Worm (Caenorhabditis elegans) whole organism, late embryonic: ENCODE data around the gene sups-1.

Experiments
- K09A11.1 ChIP-seq: sonication (generic microtip); optimal IDR thresholded peaks from 2 replicates; lab custom pipeline; 2017; ENCODE audit warnings: antibody characterized with exemption, mild to moderate bottlenecking, missing genetic modification characterization, missing compliant biosample characterization; ENCODE audit not compliant: insufficient read depth
- T23F11.4 ChIP-seq: fragments of 200-800 bp; sonication (Bioruptor generic); optimal IDR thresholded peaks from 2 replicates; lab custom pipeline; 2018; ENCODE audit warnings: mild to moderate bottlenecking, missing genetic modification characterization, missing compliant biosample characterization
- ceh-14 ChIP-seq: sonication (generic microtip); optimal IDR thresholded peaks from 2 replicates; lab custom pipeline; 2016; ENCODE audit warnings: missing genotype, missing genetic modification characterization, missing compliant biosample characterization
- ceh-18 ChIP-seq: sonication (generic microtip); optimal IDR thresholded peaks from 2 replicates; lab custom pipeline; 2016; ENCODE audit warnings: missing genetic modification characterization, missing compliant biosample characterization
- ceh-19 ChIP-seq: fragments of 200-800 bp; sonication (Bioruptor generic); optimal IDR thresholded peaks from 2 replicates; lab custom pipeline; 2018; ENCODE audit warnings: mild to moderate bottlenecking, missing genetic modification characterization, missing compliant biosample characterization
- ceh-2 ChIP-seq: sonication (generic microtip); optimal IDR thresholded peaks from 2 replicates; lab custom pipeline; 2016; ENCODE audit warnings: missing genotype, missing genetic modification characterization, missing compliant biosample characterization
- ceh-22 ChIP-seq: sonication (generic microtip); optimal IDR thresholded peaks from 2 replicates; lab custom pipeline; 2017; ENCODE audit warnings: missing biosample characterization, missing genetic modification characterization
- ceh-24 ChIP-seq: sonication (generic microtip); optimal IDR thresholded peaks from 2 replicates; lab custom pipeline; 2016; ENCODE audit warnings: mild to moderate bottlenecking, missing genetic modification characterization, missing compliant biosample characterization
- ceh-30 ChIP-seq: fragments of 150-350 bp; optimal IDR thresholded peaks from 2 replicates; lab custom pipeline; 2014; ENCODE audit warnings: missing biosample characterization, missing genetic modification characterization
- ceh-34 ChIP-seq: sonication (generic microtip); optimal IDR thresholded peaks from 2 replicates; lab custom pipeline; 2016; ENCODE audit warnings: mild to moderate bottlenecking, missing genetic modification characterization, missing compliant biosample characterization
- ceh-45 ChIP-seq: fragments of 200-800 bp; sonication (Bioruptor generic); IDR thresholded peaks from 2 replicates; pipeline ENCODE4 v1.3.6; 2022; ENCODE audit warnings: missing genetic modification reagents, missing genetic modification characterization, missing compliant biosample characterization
- ceh-6 ChIP-seq: fragments of 200-800 bp; sonication (Bioruptor generic); optimal IDR thresholded peaks from 2 replicates; lab custom pipeline; 2018; ENCODE audit warnings: mild to moderate bottlenecking, missing genetic modification characterization, missing compliant biosample characterization
- ceh-9 ChIP-seq: sonication (generic microtip); optimal IDR thresholded peaks from 2 replicates; lab custom pipeline; 2016; ENCODE audit warnings: mild to moderate bottlenecking, missing genetic modification characterization, inconsistent platforms, missing compliant biosample characterization
- dmd-4 ChIP-seq: sonication (generic microtip); optimal IDR thresholded peaks from 2 replicates; lab custom pipeline; 2016; ENCODE audit warnings: borderline replicate concordance, missing genetic modification characterization, missing compliant biosample characterization
- dve-1 ChIP-seq: sonication (generic microtip); optimal IDR thresholded peaks from 2 replicates; lab custom pipeline; 2017; ENCODE audit warnings: antibody characterized with exemption, mild to moderate bottlenecking, missing genetic modification characterization, missing compliant biosample characterization
- elt-2 ChIP-seq: sonication (generic microtip); optimal IDR thresholded peaks from 2 replicates; lab custom pipeline; 2016; ENCODE audit warnings: missing genetic modification reagents, missing genetic modification characterization, missing compliant biosample characterization
- ets-4 ChIP-seq: sonication (generic microtip); optimal IDR thresholded peaks from 2 replicates; lab custom pipeline; 2016; ENCODE audit warnings: missing genetic modification characterization, missing compliant biosample characterization
- fax-1 ChIP-seq: sonication (generic microtip); optimal IDR thresholded peaks from 2 replicates; lab custom pipeline; 2016; ENCODE audit warnings: missing genotype, missing genetic modification characterization, missing compliant biosample characterization
- fkh-6 ChIP-seq: sonication (generic microtip); optimal IDR thresholded peaks from 2 replicates; lab custom pipeline; 2016; ENCODE audit warnings: missing genetic modification characterization, missing compliant biosample characterization
- hlh-13 ChIP-seq: fragments of 200-800 bp; sonication (Bioruptor generic); optimal IDR thresholded peaks from 2 replicates; lab custom pipeline; 2018; ENCODE audit warnings: mild to moderate bottlenecking, missing genetic modification characterization, missing compliant biosample characterization
- hlh-30 ChIP-seq: sonication (generic microtip); optimal IDR thresholded peaks from 2 replicates; lab custom pipeline; 2017; ENCODE audit warnings: antibody characterized with exemption, missing genetic modification characterization, missing compliant biosample characterization; ENCODE audit not compliant: insufficient read depth
- lim-6 ChIP-seq: sonication (generic microtip); optimal IDR thresholded peaks from 2 replicates; lab custom pipeline; 2016; ENCODE audit warnings: missing genetic modification characterization, missing compliant biosample characterization
- lin-11 ChIP-seq: fragments of 200-800 bp; sonication (Bioruptor generic); optimal IDR thresholded peaks from 2 replicates; lab custom pipeline; 2018; ENCODE audit warnings: mild to moderate bottlenecking, missing genetic modification characterization, missing compliant biosample characterization
- madf-2 ChIP-seq: sonication (generic microtip); optimal IDR thresholded peaks from 2 replicates; lab custom pipeline; 2017; ENCODE audit warnings: missing genetic modification characterization, missing compliant biosample characterization
- mec-3 ChIP-seq: sonication (generic microtip); optimal IDR thresholded peaks from 2 replicates; lab custom pipeline; 2016; ENCODE audit warnings: borderline replicate concordance, missing genetic modification characterization, missing compliant biosample characterization
- nhr-11 ChIP-seq: fragments of 150-350 bp; optimal IDR thresholded peaks from 2 replicates; lab custom pipeline; 2014; ENCODE audit warnings: missing biosample characterization, missing genetic modification characterization
- nhr-232 ChIP-seq: sonication (generic microtip); optimal IDR thresholded peaks from 2 replicates; lab custom pipeline; 2016; ENCODE audit warnings: missing genetic modification characterization, missing compliant biosample characterization
- npax-4 ChIP-seq: sonication (generic microtip); optimal IDR thresholded peaks from 2 replicates; lab custom pipeline; 2016; ENCODE audit warnings: missing genetic modification characterization, missing compliant biosample characterization
- pag-3 ChIP-seq: sonication (generic microtip); optimal IDR thresholded peaks from 2 replicates; lab custom pipeline; 2016; ENCODE audit warnings: missing compliant biosample characterization, missing genetic modification characterization, borderline replicate concordance
- pat-9 ChIP-seq: fragments of 200-800 bp; sonication (Bioruptor generic); optimal IDR thresholded peaks from 2 replicates; lab custom pipeline; 2018; ENCODE audit warnings: mild to moderate bottlenecking, missing genetic modification characterization, moderate library complexity, missing compliant biosample characterization
- pha-2 ChIP-seq: sonication (generic microtip); optimal IDR thresholded peaks from 2 replicates; lab custom pipeline; 2017; ENCODE audit warnings: mild to moderate bottlenecking, missing genetic modification characterization, missing compliant biosample characterization
- pha-4 ChIP-seq: fragments of 150-350 bp; optimal IDR thresholded peaks from 2 replicates; lab custom pipeline; 2018; ENCODE audit warnings: missing biosample characterization, missing genetic modification reagents, missing genetic modification characterization
- ref-2 ChIP-seq: sonication (generic microtip); optimal IDR thresholded peaks from 2 replicates; lab custom pipeline; 2016; ENCODE audit warnings: missing genetic modification characterization, missing compliant biosample characterization
- rnt-1 ChIP-seq: sonication (generic microtip); optimal IDR thresholded peaks from 2 replicates; lab custom pipeline; 2016; ENCODE audit warnings: missing genetic modification characterization, missing compliant biosample characterization
- sdc-2 ChIP-seq: sonication (generic microtip); optimal IDR thresholded peaks from 2 replicates; lab custom pipeline; 2016; ENCODE audit warnings: missing genotype, missing genetic modification characterization, missing compliant biosample characterization
- sox-2 ChIP-seq: fragments of 200-800 bp; sonication (Bioruptor generic); IDR thresholded peaks from 2 replicates; pipeline ENCODE4 v1.3.6; 2022; ENCODE audit warnings: missing genetic modification reagents, missing genetic modification characterization, missing compliant biosample characterization
- syd-9 ChIP-seq: sonication (generic microtip); optimal IDR thresholded peaks from 2 replicates; lab custom pipeline; 2016; ENCODE audit warnings: mild to moderate bottlenecking, missing genetic modification characterization, moderate library complexity, missing compliant biosample characterization
- ttx-3 ChIP-seq: sonication (generic microtip); optimal IDR thresholded peaks from 2 replicates; lab custom pipeline; 2016; ENCODE audit warnings: missing genetic modification reagents, missing genetic modification characterization, missing compliant biosample characterization
- unc-3 ChIP-seq, 2 experiments: fragments of 200-800 bp in 1 of 2; sonication (Bioruptor generic) in 1 of 2; sonication (generic microtip) in 1 of 2; conservative IDR thresholded peaks in 1 of 2; optimal IDR thresholded peaks in 1 of 2; 2 replicates each; pipeline versions ENCODE4 v1.3.6 to Lab custom; 2016 to 2022; ENCODE audit warnings: missing compliant biosample characterization in 2 of 2, missing genetic modification characterization in 2 of 2, missing genetic modification reagents in 1 of 2
- unc-42 ChIP-seq: sonication (generic microtip); optimal IDR thresholded peaks from 2 replicates; lab custom pipeline; 2016; ENCODE audit warnings: missing genotype, missing genetic modification characterization, missing compliant biosample characterization
- unc-55 ChIP-seq: sonication (generic microtip); optimal IDR thresholded peaks from 2 replicates; lab custom pipeline; 2017; ENCODE audit warnings: missing biosample characterization, missing genetic modification reagents, missing genetic modification characterization
- unc-86 ChIP-seq: sonication (generic microtip); optimal IDR thresholded peaks from 2 replicates; lab custom pipeline; 2016; ENCODE audit warnings: missing genetic modification characterization, missing compliant biosample characterization

The sups-1 gene

DNA sequence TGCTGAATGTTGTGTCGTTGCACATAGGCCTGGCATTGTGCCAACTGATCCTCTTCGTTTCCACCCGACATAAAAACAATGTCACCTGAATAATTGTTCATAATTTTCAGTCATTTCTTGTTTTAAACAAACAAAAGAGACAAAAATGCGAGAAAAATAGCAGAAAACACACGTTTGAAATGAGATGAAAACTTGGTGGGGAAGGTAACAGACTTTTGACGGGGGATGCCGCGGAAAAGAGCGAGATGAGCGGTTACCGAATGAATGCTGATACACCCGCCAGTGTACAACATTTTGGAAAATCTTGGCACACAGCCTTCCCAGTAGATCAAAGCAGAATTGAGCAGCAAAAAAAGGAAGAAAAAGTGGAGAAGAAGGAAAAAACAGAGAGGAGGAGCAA, 26.2 kb upstream of the sups-1 start, which contains the start of gene kin-2:
Gene kin-2, minus strand, starts transcription at position 101 of the 400 bp plus-strand sequence.
- TF ChIP-seq fkh-6 (tag; lab: Kevin White, UChicago) (no peak), nhr-11 (tag; lab: Kevin White, UChicago) (no peak), pha-4 (tag; lab: Kevin White, UChicago) (no peak), madf-2 (tag; lab: Kevin White, UChicago) (no peak), nhr-232 (no peak), ceh-34 (tag; lab: Kevin White, UChicago) (no peak), dmd-4 (tag; lab: Kevin White, UChicago) (no peak), unc-86 (tag; lab: Kevin White, UChicago) (no peak), ref-2 (tag; lab: Kevin White, UChicago) (no peak), pat-9 (tag; lab: Kevin White, UChicago) (no peak), ceh-9 (tag; lab: Kevin White, UChicago) (no peak), ceh-6 (GFP tag; lab: Kevin White, UChicago) (no peak), ceh-30 (tag; lab: Kevin White, UChicago) (no peak), sox-2 (no peak)

ce11 chrX:5981698-5982097, 22.3 kb upstream of the sups-1 start:
- TF ChIP-seq unc-42 (tag; lab: Kevin White, UChicago) (peak; percentile 31), pha-2 (tag; lab: Kevin White, UChicago) (no peak)

ce11 chrX:5982799-5983198, 21.2 kb upstream of the sups-1 start:
- TF ChIP-seq ref-2 (tag; lab: Kevin White, UChicago) (no peak), unc-42 (tag; lab: Kevin White, UChicago) (peak; percentile 92)

DNA sequence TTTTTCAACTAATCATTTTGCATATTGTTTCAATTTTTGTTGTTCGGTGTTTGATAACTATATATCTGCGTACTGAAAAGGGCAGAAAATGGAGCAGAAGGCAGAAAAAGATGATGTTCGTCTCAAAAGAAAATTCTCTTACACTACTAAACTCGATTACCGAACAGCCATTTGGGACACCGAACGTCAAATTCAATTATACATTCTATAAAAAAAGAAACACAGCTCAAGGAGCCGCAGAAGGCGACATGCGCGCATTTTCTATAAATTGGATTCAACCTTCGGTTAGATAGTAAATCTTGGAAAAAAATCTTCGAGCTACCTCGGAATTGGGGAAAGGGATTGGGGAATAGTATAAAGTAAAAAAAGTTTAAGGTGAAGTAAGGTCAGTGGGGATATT, 20.7 kb upstream of the sups-1 start:
- no peak for TF ChIP-seq ceh-19 (GFP tag; lab: Kevin White, UChicago)
- peak; percentile 71 for TF ChIP-seq unc-42 (tag; lab: Kevin White, UChicago)
- TF ChIP-seq T23F11.4 (GFP tag; lab: Kevin White, UChicago), result no peak
- TF ChIP-seq ceh-14, result no peak
- TF ChIP-seq ceh-24 (tag; lab: Kevin White, UChicago), result no peak
- TF ChIP-seq, all 69 proteins: peak for 1

ce11 chrX:5984581-5985039, 19.3 kb upstream of the sups-1 start, which contains the start of gene klp-13:
Gene klp-13, plus strand, starts transcription at chrX:5984989.
- TF ChIP-seq npax-4 (tag; lab: Kevin White, UChicago) (no peak), ttx-3 (tag; lab: Kevin White, UChicago) (no peak), hlh-13 (no peak), pat-9 (tag; lab: Kevin White, UChicago) (no peak), elt-2 (tag; lab: Kevin White, UChicago) (peak; percentile 9), unc-55 (GFP tag; lab: Kevin White, UChicago) (peak; percentile 77), nhr-11 (tag; lab: Kevin White, UChicago) (no peak), mec-3 (peak; percentile 14), lim-6 (peak; percentile 27), ceh-45 (GFP tag; lab: Robert Waterston, UW) (no peak), pag-3 (tag; lab: Kevin White, UChicago) (no peak), ceh-18 (tag; lab: Kevin White, UChicago) (peak; percentile 90), dve-1 (tag; lab: Kevin White, UChicago) (peak; percentile 13), hlh-30 (peak; percentile 78), ceh-2 (tag; lab: Kevin White, UChicago) (peak; percentile 49), lin-11 (tag; lab: Kevin White, UChicago) (no peak), syd-9 (tag; lab: Kevin White, UChicago) (no peak), pha-2 (tag; lab: Kevin White, UChicago) (no peak), ceh-24 (tag; lab: Kevin White, UChicago) (no peak), unc-3 (GFP tag; conservative IDR thresholded peaks at IDR 0.05; lab: Robert Waterston, UW) (no peak), unc-3 (tag; optimal IDR thresholded peaks at IDR 0.05; lab: Kevin White, UChicago) (no peak), fax-1 (tag; lab: Kevin White, UChicago) (no peak), rnt-1 (tag; lab: Kevin White, UChicago) (peak; percentile 86), ceh-19 (GFP tag; lab: Kevin White, UChicago) (peak; percentile 68), T23F11.4 (GFP tag; lab: Kevin White, UChicago) (peak; percentile 3), ceh-9 (tag; lab: Kevin White, UChicago) (no peak), ets-4 (tag; lab: Kevin White, UChicago) (peak; percentile 45), K09A11.1 (tag; lab: Kevin White, UChicago) (peak; percentile 61), madf-2 (tag; lab: Kevin White, UChicago) (no peak), ceh-14 (peak; percentile 64), ceh-22 (tag; lab: Kevin White, UChicago) (no peak), sdc-2 (peak; percentile 69)
